Worm (Caenorhabditis elegans) whole organism, late embryonic: ENCODE results near the gene trpp-5.

ENCODE experiments used
- T23F11.4 ChIP-seq: fragments of 200-800 bp; sonication (Bioruptor generic); optimal IDR thresholded peaks from 2 replicates; lab custom pipeline; 2018; ENCODE audit warnings: mild to moderate bottlenecking, missing genetic modification characterization, missing compliant biosample characterization
- lim-6 ChIP-seq: sonication (generic microtip); optimal IDR thresholded peaks from 2 replicates; lab custom pipeline; 2016; ENCODE audit warnings: missing genetic modification characterization, missing compliant biosample characterization
- mec-3 ChIP-seq: sonication (generic microtip); optimal IDR thresholded peaks from 2 replicates; lab custom pipeline; 2016; ENCODE audit warnings: borderline replicate concordance, missing genetic modification characterization, missing compliant biosample characterization
- nhr-11 ChIP-seq: fragments of 150-350 bp; optimal IDR thresholded peaks from 2 replicates; lab custom pipeline; 2014; ENCODE audit warnings: missing biosample characterization, missing genetic modification characterization
- pat-9 ChIP-seq: fragments of 200-800 bp; sonication (Bioruptor generic); optimal IDR thresholded peaks from 2 replicates; lab custom pipeline; 2018; ENCODE audit warnings: mild to moderate bottlenecking, missing genetic modification characterization, moderate library complexity, missing compliant biosample characterization
- sdc-2 ChIP-seq: sonication (generic microtip); optimal IDR thresholded peaks from 2 replicates; lab custom pipeline; 2016; ENCODE audit warnings: missing genotype, missing genetic modification characterization, missing compliant biosample characterization
- syd-9 ChIP-seq: sonication (generic microtip); optimal IDR thresholded peaks from 2 replicates; lab custom pipeline; 2016; ENCODE audit warnings: mild to moderate bottlenecking, missing genetic modification characterization, moderate library complexity, missing compliant biosample characterization
- tbx-2 ChIP-seq: sonication (generic microtip); optimal IDR thresholded peaks from 2 replicates; lab custom pipeline; 2016; ENCODE audit warnings: missing genetic modification characterization, missing compliant biosample characterization
- tbx-7 ChIP-seq: sonication (generic microtip); optimal IDR thresholded peaks from 2 replicates; lab custom pipeline; 2016; ENCODE audit warnings: missing genotype, missing genetic modification characterization, missing compliant biosample characterization
- unc-55 ChIP-seq: sonication (generic microtip); optimal IDR thresholded peaks from 2 replicates; lab custom pipeline; 2017; ENCODE audit warnings: missing biosample characterization, missing genetic modification reagents, missing genetic modification characterization

DNA sequence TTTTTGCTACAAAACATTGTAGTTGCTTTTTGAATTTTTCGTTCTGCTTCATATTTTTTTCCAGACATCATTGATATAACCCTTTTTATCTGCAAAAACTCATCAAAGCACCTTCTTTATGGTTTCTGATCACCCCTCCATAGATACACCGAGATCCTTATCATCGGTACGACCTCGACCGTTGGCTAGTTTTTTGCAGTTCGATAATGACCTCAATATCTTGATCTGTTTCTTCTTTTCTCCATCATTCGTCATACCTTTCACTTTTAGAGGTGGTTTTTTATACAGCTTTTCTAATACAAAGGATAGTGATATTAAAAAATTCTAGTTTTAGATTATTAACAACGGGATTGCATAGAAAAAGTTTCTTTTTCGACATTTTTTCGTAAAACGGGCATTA is 37.3 kb upstream of the trpp-5 start:
- TF ChIP-seq pat-9 (tag; lab: Kevin White, UChicago) (no peak), nhr-11 (tag; lab: Kevin White, UChicago) (no peak), unc-55 (GFP tag; lab: Kevin White, UChicago) (no peak), sdc-2 (no peak), lim-6 (no peak), tbx-2 (tag; lab: Kevin White, UChicago) (no peak), tbx-7 (tag; lab: Kevin White, UChicago) (no peak), mec-3 (tag; lab: Kevin White, UChicago) (no peak), T23F11.4 (GFP tag; lab: Kevin White, UChicago) (no peak), syd-9 (no peak)
